Worm (Caenorhabditis elegans): Measurements from ENCODE around the gene sqt-2.

Gene sqt-2

ce11 chrII:21953-22352 is 1.2 kb upstream of the sqt-2 start:
- TF ChIP-seq tbx-8 (GFP tag; optimal IDR thresholded peaks at IDR 0.05): no peak
- no peak for TF ChIP-seq unc-120 (tag; optimal IDR thresholded peaks at IDR 0.05; ENCODE audit: poor library complexity, severe bottlenecking)
- no peak for TF ChIP-seq nhr-12 (tag; optimal IDR thresholded peaks at IDR 0.05)

- TF ChIP-seq mep-1 (tag; optimal IDR thresholded peaks at IDR 0.05) (no peak), blmp-1 (tag; optimal IDR thresholded peaks at IDR 0.05) (no peak), unc-120 (tag; optimal IDR thresholded peaks at IDR 0.05; ENCODE audit: poor library complexity, severe bottlenecking) (no peak), nhr-76 (tag; optimal IDR thresholded peaks at IDR 0.05) (no peak), snpc-4 (tag; optimal IDR thresholded peaks at IDR 0.05) (no peak), flh-1 (GFP tag; optimal IDR thresholded peaks at IDR 0.05) (no peak), nhr-237 (tag; optimal IDR thresholded peaks at IDR 0.05) (no peak), elt-1 (tag; optimal IDR thresholded peaks at IDR 0.05; ENCODE audit: borderline replicate concordance, insufficient read depth) (no peak), unc-62 (GFP tag; optimal IDR thresholded peaks at IDR 0.05) (no peak), drap-1 (GFP tag; optimal IDR thresholded peaks at IDR 0.05) (no peak), unc-39 (tag; optimal IDR thresholded peaks at IDR 0.05) (no peak), M03D4.4 (tag; optimal IDR thresholded peaks at IDR 0.05) (no peak)
These were observed 614 bp downstream of the sqt-2 start for ce11 chrII:23739-24138.

- TF ChIP-seq ces-1 (GFP tag; optimal IDR thresholded peaks at IDR 0.05) (peak; percentile 62), pha-4 (tag; optimal IDR thresholded peaks at IDR 0.05) (peak; percentile 65), snpc-4 (tag; optimal IDR thresholded peaks at IDR 0.05) (no peak), elt-3 (tag; optimal IDR thresholded peaks at IDR 0.05) (no peak), ceh-39 (tag; optimal IDR thresholded peaks at IDR 0.05) (peak; percentile 20), lin-13 (tag; optimal IDR thresholded peaks at IDR 0.05) (peak; percentile 77), nhr-237 (tag; optimal IDR thresholded peaks at IDR 0.05) (peak; percentile 59), mep-1 (tag; optimal IDR thresholded peaks at IDR 0.05) (peak; percentile 50), unc-62 (GFP tag; optimal IDR thresholded peaks at IDR 0.05) (peak; percentile 32), nhr-12 (tag; optimal IDR thresholded peaks at IDR 0.05) (no peak), lsy-2 (tag; optimal IDR thresholded peaks at IDR 0.05) (peak; percentile 53), ztf-11 (tag; optimal IDR thresholded peaks at IDR 0.05) (peak; percentile 32)
These were observed 1.5 kb downstream of the sqt-2 start, which contains the start of gene enee-1 for ce11 chrII:24559-24998. TSS of gene enee-1 (plus strand) at chrII:24666.

ce11 chrII:28283-28682 is 5.2 kb downstream of the sqt-2 start, which contains the start of gene F23F1.4:
TSS of gene F23F1.4 (minus strand) at chrII:28423.
- TF ChIP-seq nhr-2 (tag; optimal IDR thresholded peaks at IDR 0.05): peak; percentile 95
- TF ChIP-seq hlh-1 (tag; optimal IDR thresholded peaks at IDR 0.05): no peak
- TF ChIP-seq ceh-83 (GFP tag; optimal IDR thresholded peaks at IDR 0.05): no peak
- TF ChIP-seq lin-32 (GFP tag; optimal IDR thresholded peaks at IDR 0.05): no peak
- TF ChIP-seq zip-8 (tag; optimal IDR thresholded peaks at IDR 0.05): peak; percentile 32

- TF ChIP-seq nhr-2 (tag; optimal IDR thresholded peaks at IDR 0.05): no peak
- no peak for TF ChIP-seq zip-8 (tag; optimal IDR thresholded peaks at IDR 0.05)
These were observed 6.5 kb downstream of the sqt-2 start for ce11 chrII:29578-29977.

ce11 chrII:31521-31920 is 8.4 kb downstream of the sqt-2 start, which contains the start of the genes F23F1.5 and fbxc-54:
TSS of gene F23F1.5 (minus strand) at chrII:31584.
TSS of gene fbxc-54 (plus strand) at chrII:31719.
- no peak for TF ChIP-seq blmp-1 (tag; optimal IDR thresholded peaks at IDR 0.05)
- no peak for TF ChIP-seq nhr-2 (tag; optimal IDR thresholded peaks at IDR 0.05)
- no peak for TF ChIP-seq snpc-4 (tag; optimal IDR thresholded peaks at IDR 0.05)
- TF ChIP-seq M03D4.4 (tag; optimal IDR thresholded peaks at IDR 0.05): no peak
- no peak for TF ChIP-seq ham-2 (GFP tag; optimal IDR thresholded peaks at IDR 0.05)
- TF ChIP-seq lin-32 (GFP tag; optimal IDR thresholded peaks at IDR 0.05): no peak
- no peak for TF ChIP-seq ceh-43 (GFP tag; optimal IDR thresholded peaks at IDR 0.05)

ce11 chrII:33904-34303 is 10.8 kb downstream of the sqt-2 start, which contains the start of gene F23F1.2:
TSS of gene F23F1.2 (plus strand) at chrII:34204.
- TF ChIP-seq mab-5 (tag; optimal IDR thresholded peaks at IDR 0.05) (no peak), cnd-1 (tag; optimal IDR thresholded peaks at IDR 0.05) (no peak), mep-1 (tag; optimal IDR thresholded peaks at IDR 0.05) (no peak), tbx-8 (GFP tag; optimal IDR thresholded peaks at IDR 0.05) (no peak), sptf-1 (tag; optimal IDR thresholded peaks at IDR 0.05) (no peak), ztf-11 (tag; optimal IDR thresholded peaks at IDR 0.05) (no peak), ceh-43 (GFP tag; optimal IDR thresholded peaks at IDR 0.05) (no peak)

Data from whole organism, mixed stage, embryonic.